Fruit fly (Drosophila melanogaster): ENCODE measurements around the gene CG4281.

DNA sequence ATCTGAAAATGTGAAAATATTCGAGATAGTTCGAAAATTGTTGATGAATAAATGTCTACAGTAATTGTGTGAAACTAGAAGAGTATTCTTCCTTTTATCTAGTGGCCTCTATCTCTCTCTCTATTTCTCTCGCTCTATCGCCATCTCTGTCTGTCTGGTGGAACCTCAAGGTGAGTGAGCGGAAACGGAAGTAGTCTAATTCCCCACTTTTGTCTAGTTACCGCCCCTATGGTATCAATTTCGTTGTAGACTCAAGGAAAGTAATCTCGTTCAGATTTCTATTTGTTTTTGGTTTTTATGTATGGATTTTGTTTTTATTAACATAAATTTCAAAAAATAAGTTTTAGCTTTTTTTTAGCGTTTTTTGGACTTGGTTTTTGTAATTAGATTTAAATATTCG is 40.1 kb downstream of the CG4281 start:
- TF ChIP-seq psq (optimal IDR thresholded peaks at IDR 0.05) (no peak), insv (optimal IDR thresholded peaks at IDR 0.05) (no peak), h (optimal IDR thresholded peaks at IDR 0.05) (no peak), Myc (optimal IDR thresholded peaks at IDR 0.05) (no peak), Sin3A (optimal IDR thresholded peaks at IDR 0.05) (no peak)
